Worm (Caenorhabditis elegans) whole organism, mixed stage, embryonic: ENCODE measurements around the gene fbxa-26.

Experiments
- M03D4.4 ChIP-seq: sonication (generic microtip); optimal IDR thresholded peaks from 2 replicates; lab custom pipeline; 2017; ENCODE audit warnings: mild to moderate bottlenecking, missing genetic modification characterization, missing compliant biosample characterization
- bed-3 ChIP-seq: fragments of 200-800 bp; sonication (Bioruptor generic); optimal IDR thresholded peaks from 3 replicates; lab custom pipeline; 2018; ENCODE audit warnings: mild to moderate bottlenecking, missing genetic modification characterization, moderate library complexity, missing compliant biosample characterization
- blmp-1 ChIP-seq: fragments of 150-350 bp; optimal IDR thresholded peaks from 2 replicates; lab custom pipeline; 2014; ENCODE audit warnings: missing biosample characterization, missing genetic modification characterization
- ceh-39 ChIP-seq: fragments of 150-350 bp; optimal IDR thresholded peaks from 2 replicates; lab custom pipeline; 2014; ENCODE audit warnings: missing biosample characterization, missing genetic modification characterization
- ceh-43 ChIP-seq: fragments of 200-800 bp; sonication (Bioruptor generic); optimal IDR thresholded peaks from 2 replicates; lab custom pipeline; 2018; ENCODE audit warnings: mild to moderate bottlenecking, missing genetic modification characterization, moderate library complexity, missing compliant biosample characterization
- ceh-83 ChIP-seq: fragments of 200-800 bp; sonication (Bioruptor generic); optimal IDR thresholded peaks from 2 replicates; lab custom pipeline; 2018; ENCODE audit warnings: mild to moderate bottlenecking, missing genetic modification characterization, missing compliant biosample characterization
- ces-1 ChIP-seq: fragments of 150-350 bp; optimal IDR thresholded peaks from 2 replicates; lab custom pipeline; 2014; ENCODE audit warnings: missing biosample characterization, missing genetic modification reagents, missing genetic modification characterization
- cnd-1 ChIP-seq: fragments of 200-800 bp; sonication (Bioruptor generic); optimal IDR thresholded peaks from 2 replicates; lab custom pipeline; 2018; ENCODE audit warnings: mild to moderate bottlenecking, missing genetic modification characterization, missing compliant biosample characterization
- drap-1 ChIP-seq: fragments of 200-800 bp; sonication (Bioruptor generic); optimal IDR thresholded peaks from 3 replicates; lab custom pipeline; 2018; ENCODE audit warnings: mild to moderate bottlenecking, missing genetic modification characterization, missing compliant biosample characterization
- elt-1 ChIP-seq: sonication (generic microtip); optimal IDR thresholded peaks from 2 replicates; lab custom pipeline; 2017; ENCODE audit warnings: missing genetic modification characterization, mild to moderate bottlenecking, missing compliant biosample characterization, antibody characterized with exemption, moderate library complexity, borderline replicate concordance; ENCODE audit not compliant: insufficient read depth
- elt-3 ChIP-seq: fragments of 150-350 bp; optimal IDR thresholded peaks from 2 replicates; lab custom pipeline; 2014; ENCODE audit warnings: missing biosample characterization, missing genetic modification characterization
- flh-1 ChIP-seq: fragments of 200-800 bp; sonication (Bioruptor generic); optimal IDR thresholded peaks from 2 replicates; lab custom pipeline; 2018; ENCODE audit warnings: mild to moderate bottlenecking, missing genetic modification characterization, moderate library complexity, missing compliant biosample characterization
- ham-2 ChIP-seq: fragments of 200-800 bp; sonication (Bioruptor generic); optimal IDR thresholded peaks from 2 replicates; lab custom pipeline; 2018; ENCODE audit warnings: mild to moderate bottlenecking, missing genetic modification characterization, missing compliant biosample characterization
- hlh-1 ChIP-seq: fragments of 150-350 bp; optimal IDR thresholded peaks from 2 replicates; lab custom pipeline; 2014; ENCODE audit warnings: missing biosample characterization, missing genetic modification reagents, missing genetic modification characterization
- lin-13 ChIP-seq: fragments of 150-350 bp; optimal IDR thresholded peaks from 2 replicates; lab custom pipeline; 2014; ENCODE audit warnings: missing biosample characterization, missing genetic modification characterization
- lin-32 ChIP-seq: fragments of 200-800 bp; sonication (Bioruptor generic); optimal IDR thresholded peaks from 2 replicates; lab custom pipeline; 2018; ENCODE audit warnings: mild to moderate bottlenecking, missing genetic modification characterization, missing compliant biosample characterization
- mab-5 ChIP-seq: fragments of 150-350 bp; optimal IDR thresholded peaks from 2 replicates; lab custom pipeline; 2014; ENCODE audit warnings: missing biosample characterization, missing genetic modification characterization
- mls-2 ChIP-seq: sonication (generic microtip); optimal IDR thresholded peaks from 2 replicates; lab custom pipeline; 2016; ENCODE audit warnings: mild to moderate bottlenecking, missing genetic modification characterization, moderate library complexity, missing compliant biosample characterization
- nhr-12 ChIP-seq: fragments of 150-350 bp; optimal IDR thresholded peaks from 2 replicates; lab custom pipeline; 2014; ENCODE audit warnings: missing biosample characterization, missing genetic modification characterization
- nhr-237 ChIP-seq: fragments of 150-350 bp; optimal IDR thresholded peaks from 2 replicates; lab custom pipeline; 2014; ENCODE audit warnings: missing biosample characterization, missing genetic modification characterization
- nhr-28 ChIP-seq: fragments of 150-350 bp; optimal IDR thresholded peaks from 2 replicates; lab custom pipeline; 2014; ENCODE audit warnings: missing biosample characterization, missing genetic modification characterization
- nhr-76 ChIP-seq: sonication (generic microtip); optimal IDR thresholded peaks from 2 replicates; lab custom pipeline; 2017; ENCODE audit warnings: missing biosample characterization, missing genetic modification characterization
- pha-4 ChIP-seq: fragments of 150-350 bp; optimal IDR thresholded peaks from 2 replicates; lab custom pipeline; 2018; ENCODE audit warnings: missing biosample characterization, missing genetic modification reagents, missing genetic modification characterization
- sem-2 ChIP-seq: fragments of 200-800 bp; sonication (Bioruptor generic); optimal IDR thresholded peaks from 2 replicates; lab custom pipeline; 2018; ENCODE audit warnings: mild to moderate bottlenecking, missing genetic modification characterization, missing compliant biosample characterization
- snpc-4 ChIP-seq: fragments of 150-350 bp; optimal IDR thresholded peaks from 2 replicates; lab custom pipeline; 2014; ENCODE audit warnings: missing biosample characterization, missing genetic modification characterization
- sptf-1 ChIP-seq: sonication (generic microtip); optimal IDR thresholded peaks from 2 replicates; lab custom pipeline; 2017; ENCODE audit warnings: mild to moderate bottlenecking, missing genetic modification characterization, moderate library complexity, missing compliant biosample characterization
- tbx-8 ChIP-seq: fragments of 200-800 bp; sonication (Bioruptor generic); optimal IDR thresholded peaks from 2 replicates; lab custom pipeline; 2018; ENCODE audit warnings: mild to moderate bottlenecking, missing genetic modification characterization, moderate library complexity, missing compliant biosample characterization
- unc-120 ChIP-seq: sonication (generic microtip); optimal IDR thresholded peaks from 2 replicates; lab custom pipeline; 2017; ENCODE audit warnings: missing genetic modification characterization, missing compliant biosample characterization; ENCODE audit not compliant: poor library complexity, severe bottlenecking
- unc-39 ChIP-seq: fragments of 150-350 bp; optimal IDR thresholded peaks from 2 replicates; lab custom pipeline; 2014; ENCODE audit warnings: missing biosample characterization, missing genetic modification characterization
- unc-62 ChIP-seq: fragments of 150-350 bp; optimal IDR thresholded peaks from 2 replicates; lab custom pipeline; 2014; ENCODE audit warnings: missing biosample characterization, missing genetic modification reagents, missing genetic modification characterization
- zip-8 ChIP-seq: fragments of 150-350 bp; optimal IDR thresholded peaks from 2 replicates; lab custom pipeline; 2014; ENCODE audit warnings: missing biosample characterization, missing genetic modification characterization
- ztf-11 ChIP-seq: fragments of 150-350 bp; optimal IDR thresholded peaks from 2 replicates; lab custom pipeline; 2014; ENCODE audit warnings: missing biosample characterization, missing genetic modification characterization

Gene fbxa-26

ce11 chrIII:1384694-1385093, 42.4 kb upstream of the fbxa-26 start:
- TF ChIP-seq hlh-1 (tag; lab: Kevin White, UChicago) (no peak), zip-8 (no peak), lin-13 (tag; lab: Kevin White, UChicago) (no peak), tbx-8 (GFP tag; lab: Kevin White, UChicago) (no peak), ceh-43 (GFP tag; lab: Kevin White, UChicago) (no peak), mab-5 (tag; lab: Kevin White, UChicago) (no peak), ces-1 (GFP tag; lab: Kevin White, UChicago) (no peak), snpc-4 (tag; lab: Kevin White, UChicago) (no peak), nhr-237 (tag; lab: Kevin White, UChicago) (no peak)

DNA sequence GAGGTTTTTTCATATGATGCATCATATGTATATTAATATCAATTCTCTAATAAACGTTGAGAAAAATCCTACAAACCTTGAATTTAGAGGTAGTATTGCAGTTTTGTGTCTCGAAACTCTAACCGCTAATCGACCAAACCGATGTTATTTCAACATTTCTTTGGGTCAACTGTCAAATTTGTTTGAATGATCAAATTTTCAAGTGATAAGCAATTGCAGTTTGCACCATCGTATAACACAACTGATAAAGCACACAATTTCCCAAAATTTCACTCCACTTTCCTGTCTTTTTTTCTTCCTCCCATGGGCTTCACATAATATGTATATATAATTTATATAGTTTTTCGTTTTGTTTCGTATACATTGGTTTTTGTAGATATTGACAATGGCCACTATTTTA, 41.8 kb upstream of the fbxa-26 start, which contains the start of the genes fbxa-138 and Y82E9BR.5:
Gene fbxa-138 (minus strand): TSS at position 161 of the 400 bp plus-strand sequence.
Gene Y82E9BR.5 (plus strand): TSS at position 279 of the 400 bp plus-strand sequence.
- TF ChIP-seq blmp-1 (tag; lab: Kevin White, UChicago): no peak
- TF ChIP-seq lin-32 (GFP tag; lab: Kevin White, UChicago): no peak
- TF ChIP-seq nhr-28: no peak
- no peak for TF ChIP-seq nhr-237 (tag; lab: Kevin White, UChicago)
- no peak for TF ChIP-seq nhr-12 (tag; lab: Kevin White, UChicago)
- no peak for TF ChIP-seq lin-13 (tag; lab: Kevin White, UChicago)
- no peak for TF ChIP-seq unc-39 (tag; lab: Kevin White, UChicago)
- no peak for TF ChIP-seq zip-8
- TF ChIP-seq elt-3 (tag; lab: Kevin White, UChicago): no peak
- TF ChIP-seq bed-3 (GFP tag; lab: Kevin White, UChicago): no peak
- no peak for TF ChIP-seq hlh-1 (tag; lab: Kevin White, UChicago)
- no peak for TF ChIP-seq ceh-83
- no peak for TF ChIP-seq mls-2 (tag; lab: Kevin White, UChicago)
- no peak for TF ChIP-seq ceh-39 (tag; lab: Kevin White, UChicago)
- TF ChIP-seq flh-1 (GFP tag; lab: Kevin White, UChicago): no peak
- TF ChIP-seq ces-1 (GFP tag; lab: Kevin White, UChicago): no peak
- TF ChIP-seq unc-120 (tag; lab: Kevin White, UChicago): no peak
- TF ChIP-seq M03D4.4 (tag; lab: Kevin White, UChicago): no peak
- TF ChIP-seq tbx-8 (GFP tag; lab: Kevin White, UChicago): no peak
- no peak for TF ChIP-seq ham-2 (GFP tag; lab: Kevin White, UChicago)

ce11 chrIII:1383483-1383882, 41.2 kb upstream of the fbxa-26 start:
- TF ChIP-seq blmp-1 (tag; lab: Kevin White, UChicago) (no peak), bed-3 (GFP tag; lab: Kevin White, UChicago) (no peak), nhr-76 (tag; lab: Kevin White, UChicago) (no peak), sem-2 (GFP tag; lab: Kevin White, UChicago) (no peak), drap-1 (GFP tag; lab: Kevin White, UChicago) (no peak), cnd-1 (tag; lab: Kevin White, UChicago) (no peak), unc-62 (GFP tag; lab: Kevin White, UChicago) (no peak), nhr-28 (no peak), lin-13 (tag; lab: Kevin White, UChicago) (no peak), ceh-43 (GFP tag; lab: Kevin White, UChicago) (no peak), ztf-11 (tag; lab: Kevin White, UChicago) (no peak), M03D4.4 (tag; lab: Kevin White, UChicago) (no peak), sptf-1 (tag; lab: Kevin White, UChicago) (no peak), ham-2 (GFP tag; lab: Kevin White, UChicago) (no peak), nhr-237 (tag; lab: Kevin White, UChicago) (no peak), mls-2 (tag; lab: Kevin White, UChicago) (no peak), snpc-4 (tag; lab: Kevin White, UChicago) (no peak), pha-4 (tag; lab: Kevin White, UChicago) (no peak), unc-39 (tag; lab: Kevin White, UChicago) (no peak), elt-1 (tag; lab: Kevin White, UChicago) (no peak)
- TF ChIP-seq, all 35 proteins: peak for 0
